Worm (Caenorhabditis elegans): ENCODE data around the gene math-22.

- TF ChIP-seq unc-55 (GFP tag; optimal IDR thresholded peaks at IDR 0.05) (no peak), peb-1 (tag; optimal IDR thresholded peaks at IDR 0.05) (no peak), lin-13 (GFP tag; optimal IDR thresholded peaks at IDR 0.05) (no peak), elt-1 (tag; optimal IDR thresholded peaks at IDR 0.05) (no peak)
These were observed 3.2 kb upstream of the math-22 start, which contains the start of gene math-23 for ce11 chrII:1901981-1902380.
